Fruit fly (Drosophila melanogaster) whole organism, embryonic: Measurements from ENCODE around the gene SC35.

Experiments used
- Asciz ChIP-seq: fragments of 200-800 bp; sonication (Bioruptor generic); optimal IDR thresholded peaks from 2 replicates; lab custom pipeline; 2017; ENCODE audit warnings: missing biosample characterization, mild to moderate bottlenecking, missing genetic modification characterization, missing genetic modification reagents
- Atf6 ChIP-seq: fragments of 200-800 bp; sonication (Bioruptor generic); IDR thresholded peaks from 2 replicates; pipeline ENCODE4 v1.3.6; 2022; ENCODE audit warnings: missing biosample characterization, missing genetic modification characterization
- CG10147 ChIP-seq: fragments of 200-800 bp; sonication (Bioruptor generic); optimal IDR thresholded peaks from 2 replicates; lab custom pipeline; 2019; ENCODE audit warnings: missing biosample characterization, mild to moderate bottlenecking, missing genetic modification characterization, moderate library complexity
- CG10209 ChIP-seq: fragments of 200-800 bp; sonication (Bioruptor generic); optimal IDR thresholded peaks from 3 replicates; lab custom pipeline; 2017; ENCODE audit warnings: missing biosample characterization, mild to moderate bottlenecking, missing genetic modification characterization, missing genetic modification reagents
- CG13624 ChIP-seq: fragments of 200-800 bp; sonication (Bioruptor generic); optimal IDR thresholded peaks from 2 replicates; lab custom pipeline; 2016; ENCODE audit warnings: missing biosample characterization, missing genetic modification characterization
- CG14965 ChIP-seq: fragments of 200-800 bp; sonication (Bioruptor generic); optimal IDR thresholded peaks from 2 replicates; lab custom pipeline; 2016; ENCODE audit warnings: missing biosample characterization, missing genetic modification characterization, borderline replicate concordance
- CG1529 ChIP-seq: fragments of 200-800 bp; sonication (Bioruptor generic); optimal IDR thresholded peaks from 3 replicates; lab custom pipeline; 2018; ENCODE audit warnings: missing biosample characterization, missing genetic modification characterization
- CG1603 ChIP-seq: fragments of 200-800 bp; sonication (Bioruptor generic); optimal IDR thresholded peaks from 2 replicates; lab custom pipeline; 2019; ENCODE audit warnings: missing biosample characterization, mild to moderate bottlenecking, missing genetic modification characterization, moderate library complexity
- CG17612 ChIP-seq: fragments of 200-800 bp; sonication (Bioruptor generic); IDR thresholded peaks from 2 replicates; pipeline ENCODE4 v1.3.6; 2022; ENCODE audit warnings: missing biosample characterization, missing genetic modification characterization
- CG30403 ChIP-seq: fragments of 200-800 bp; sonication (Bioruptor generic); optimal IDR thresholded peaks from 3 replicates; lab custom pipeline; 2016; ENCODE audit warnings: missing biosample characterization, missing genetic modification characterization
- CG30431 ChIP-seq: fragments of 200-800 bp; sonication (Bioruptor generic); optimal IDR thresholded peaks from 2 replicates; lab custom pipeline; 2017; ENCODE audit warnings: missing biosample characterization, missing genetic modification characterization
- CG4328 ChIP-seq: fragments of 200-800 bp; sonication (Bioruptor generic); optimal IDR thresholded peaks from 3 replicates; lab custom pipeline; 2017; ENCODE audit warnings: missing biosample characterization, missing genetic modification reagents, missing genetic modification characterization
- CG6854 ChIP-seq: fragments of 200-800 bp; sonication (Bioruptor generic); optimal IDR thresholded peaks from 3 replicates; lab custom pipeline; 2017; ENCODE audit warnings: missing biosample characterization, mild to moderate bottlenecking, missing genetic modification characterization
- CG7372 ChIP-seq: fragments of 200-800 bp; sonication (Bioruptor generic); IDR thresholded peaks from 2 replicates; pipeline ENCODE4 v1.3.6; 2022; ENCODE audit warnings: missing biosample characterization, missing genetic modification characterization
- CG7745 ChIP-seq: fragments of 200-800 bp; sonication (Bioruptor generic); optimal IDR thresholded peaks from 2 replicates; lab custom pipeline; 2018; ENCODE audit warnings: missing biosample characterization, mild to moderate bottlenecking, missing genetic modification characterization, moderate library complexity
- CG7987 ChIP-seq: fragments of 200-800 bp; sonication (Bioruptor generic); optimal IDR thresholded peaks from 2 replicates; lab custom pipeline; 2018; ENCODE audit warnings: missing biosample characterization, mild to moderate bottlenecking, missing genetic modification characterization, moderate library complexity
- CG8281 ChIP-seq: fragments of 200-800 bp; sonication (Bioruptor generic); optimal IDR thresholded peaks from 2 replicates; lab custom pipeline; 2018; ENCODE audit warnings: missing biosample characterization, mild to moderate bottlenecking, missing genetic modification characterization, moderate library complexity
- CG8359 ChIP-seq: fragments of 200-800 bp; sonication (Bioruptor generic); optimal IDR thresholded peaks from 2 replicates; lab custom pipeline; 2017; ENCODE audit warnings: missing biosample characterization, mild to moderate bottlenecking, missing genetic modification characterization, borderline replicate concordance
- CG9215 ChIP-seq: fragments of 200-800 bp; sonication (Bioruptor generic); IDR thresholded peaks from 2 replicates; pipeline ENCODE4 v1.3.6; 2022; ENCODE audit warnings: missing biosample characterization, missing genetic modification characterization
- CG9437 ChIP-seq: fragments of 200-800 bp; sonication (Bioruptor generic); optimal IDR thresholded peaks from 2 replicates; lab custom pipeline; 2018; ENCODE audit warnings: missing biosample characterization, mild to moderate bottlenecking, missing genetic modification characterization
- CG9817 ChIP-seq: fragments of 200-800 bp; sonication (Bioruptor generic); optimal IDR thresholded peaks from 2 replicates; lab custom pipeline; 2018; ENCODE audit warnings: missing biosample characterization, mild to moderate bottlenecking, missing genetic modification characterization, moderate library complexity
- CG9932 ChIP-seq: fragments of 200-800 bp; sonication (Bioruptor generic); IDR thresholded peaks from 2 replicates; pipeline ENCODE4 v1.3.6; 2022; ENCODE audit warnings: missing biosample characterization, missing genetic modification characterization
- Chrac-16 ChIP-seq: fragments of 200-800 bp; sonication (Bioruptor generic); optimal IDR thresholded peaks from 3 replicates; lab custom pipeline; 2016; ENCODE audit warnings: missing biosample characterization, missing genetic modification characterization
- CrebB ChIP-seq: fragments of 200-800 bp; sonication (Bioruptor generic); optimal IDR thresholded peaks from 3 replicates; lab custom pipeline; 2018; ENCODE audit warnings: missing biosample characterization, mild to moderate bottlenecking, missing genetic modification characterization
- Dfd ChIP-seq, 2 experiments: fragments of >200 bp; optimal IDR thresholded peaks; 2 replicates each; lab custom pipeline; 2017; ENCODE audit warnings: missing biosample characterization in 2 of 2, missing genetic modification characterization in 2 of 2
- E2f1 ChIP-seq: fragments of 200-800 bp; sonication (Bioruptor generic); IDR thresholded peaks from 2 replicates; pipeline ENCODE4 v1.3.6; 2022; ENCODE audit warnings: missing biosample characterization, missing genetic modification characterization
- E2f2 ChIP-seq: fragments of 200-800 bp; sonication (Bioruptor generic); IDR thresholded peaks from 2 replicates; pipeline ENCODE4 v1.3.6; 2022; ENCODE audit warnings: missing biosample characterization, missing genetic modification characterization
- Elba2 ChIP-seq: fragments of 200-800 bp; sonication (Bioruptor generic); optimal IDR thresholded peaks from 3 replicates; lab custom pipeline; 2016; ENCODE audit warnings: missing biosample characterization, missing genetic modification characterization
- Lpt ChIP-seq: fragments of >200 bp; optimal IDR thresholded peaks from 2 replicates; lab custom pipeline; 2018; ENCODE audit warnings: missing biosample characterization, missing genetic modification characterization
- Mrtf ChIP-seq: fragments of 200-800 bp; sonication (Bioruptor generic); IDR thresholded peaks from 3 replicates; pipeline ENCODE4 v1.3.6; 2022; ENCODE audit warnings: missing biosample characterization, missing genetic modification characterization
- NfI ChIP-seq: fragments of 200-800 bp; sonication (Bioruptor generic); optimal IDR thresholded peaks from 3 replicates; lab custom pipeline; 2018; ENCODE audit warnings: missing biosample characterization, mild to moderate bottlenecking, missing genetic modification characterization, moderate library complexity
- Oaz ChIP-seq: fragments of 200-800 bp; sonication (Bioruptor generic); IDR thresholded peaks from 2 replicates; pipeline ENCODE4 v1.3.6; 2022; ENCODE audit warnings: missing biosample characterization, missing genetic modification characterization
- Trl ChIP-seq, 3 experiments: fragments of >200 bp in 2 of 3; fragments of 200-800 bp in 1 of 3; sonication (Bioruptor generic) in 1 of 3; optimal IDR thresholded peaks; 2 replicates in 1 of 3; 3 replicates in 2 of 3; lab custom pipeline; 2016 to 2017; ENCODE audit warnings: missing biosample characterization in 1 of 3, missing genetic modification characterization in 1 of 3
- ash1 ChIP-seq: fragments of 200-800 bp; sonication (Bioruptor generic); optimal IDR thresholded peaks from 2 replicates; lab custom pipeline; 2018; ENCODE audit warnings: missing biosample characterization, mild to moderate bottlenecking, missing genetic modification characterization
- cato ChIP-seq: fragments of 200-800 bp; sonication (Bioruptor generic); optimal IDR thresholded peaks from 2 replicates; lab custom pipeline; 2016; ENCODE audit warnings: missing biosample characterization, missing genetic modification characterization, borderline replicate concordance
- dati ChIP-seq: fragments of 200-800 bp; sonication (Bioruptor generic); IDR thresholded peaks from 2 replicates; pipeline ENCODE4 v1.3.6; 2022; ENCODE audit warnings: missing biosample characterization, missing genetic modification characterization
- dm ChIP-seq: fragments of 200-800 bp; sonication (Bioruptor generic); optimal IDR thresholded peaks from 3 replicates; lab custom pipeline; 2016; ENCODE audit warnings: missing biosample characterization, missing genetic modification characterization
- dysf ChIP-seq: fragments of 200-800 bp; sonication (Bioruptor generic); IDR thresholded peaks from 3 replicates; pipeline ENCODE4 v1.3.6; 2022; ENCODE audit warnings: missing biosample characterization, missing genetic modification characterization
- esg ChIP-seq: fragments of 200-800 bp; sonication (Bioruptor generic); conservative IDR thresholded peaks from 2 replicates; pipeline ENCODE4 v1.3.6; 2022; ENCODE audit warnings: missing biosample characterization, missing genetic modification characterization
- eve ChIP-seq, 2 experiments: fragments of >200 bp; optimal IDR thresholded peaks; 2 replicates each; lab custom pipeline; 2017; ENCODE audit warnings: missing biosample characterization in 2 of 2, missing genetic modification characterization in 2 of 2
- ewg ChIP-seq: fragments of 200-800 bp; sonication (Bioruptor generic); optimal IDR thresholded peaks from 3 replicates; lab custom pipeline; 2017; ENCODE audit warnings: mild to moderate bottlenecking, missing biosample characterization, missing genetic modification reagents, missing genetic modification characterization
- eyg ChIP-seq: fragments of 200-800 bp; sonication (Bioruptor generic); optimal IDR thresholded peaks from 3 replicates; lab custom pipeline; 2016; ENCODE audit warnings: missing biosample characterization, missing genetic modification characterization
- grn ChIP-seq: fragments of 200-800 bp; sonication (Bioruptor generic); optimal IDR thresholded peaks from 3 replicates; lab custom pipeline; 2017; ENCODE audit warnings: missing biosample characterization, missing genetic modification characterization
- otp ChIP-seq: fragments of 200-800 bp; sonication (Bioruptor generic); IDR thresholded peaks from 3 replicates; pipeline ENCODE4, ENCODE4 v1.3.6; 2022; ENCODE audit warnings: missing biosample characterization, missing genetic modification characterization
- pros ChIP-seq: fragments of 200-800 bp; sonication (Bioruptor generic); optimal IDR thresholded peaks from 3 replicates; lab custom pipeline; 2019; ENCODE audit warnings: missing biosample characterization, mild to moderate bottlenecking, missing genetic modification characterization, moderate library complexity
- repo ChIP-seq: fragments of 200-800 bp; sonication (Bioruptor generic); optimal IDR thresholded peaks from 2 replicates; lab custom pipeline; 2016; ENCODE audit warnings: missing biosample characterization, missing genetic modification characterization
- rib ChIP-seq: fragments of 200-800 bp; sonication (Bioruptor generic); IDR thresholded peaks from 2 replicates; pipeline ENCODE4 v1.3.6; 2022; ENCODE audit warnings: missing biosample characterization, missing genetic modification characterization
- sd ChIP-seq: fragments of 200-800 bp; sonication (Bioruptor generic); optimal IDR thresholded peaks from 3 replicates; lab custom pipeline; 2018; ENCODE audit warnings: missing biosample characterization, mild to moderate bottlenecking, missing genetic modification characterization, moderate library complexity
- sens ChIP-seq: fragments of 200-800 bp; sonication (Bioruptor generic); peaks from one replicate; lab custom pipeline; 2016; ENCODE audit warnings: missing biosample characterization, missing genetic modification characterization
- sob ChIP-seq: fragments of 200-800 bp; sonication (Bioruptor generic); IDR thresholded peaks from 2 replicates; pipeline ENCODE4 v1.3.6; 2022; ENCODE audit warnings: missing biosample characterization, missing genetic modification characterization
- sqz ChIP-seq: fragments of 200-800 bp; sonication (Bioruptor generic); optimal IDR thresholded peaks from 3 replicates; lab custom pipeline; 2018; ENCODE audit warnings: missing biosample characterization, mild to moderate bottlenecking, missing genetic modification characterization
- wdn ChIP-seq: fragments of 200-800 bp; sonication (Bioruptor generic); IDR thresholded peaks from 2 replicates; pipeline ENCODE4 v1.3.6; 2022; ENCODE audit warnings: missing biosample characterization, missing genetic modification characterization

SC35 gene

DNA sequence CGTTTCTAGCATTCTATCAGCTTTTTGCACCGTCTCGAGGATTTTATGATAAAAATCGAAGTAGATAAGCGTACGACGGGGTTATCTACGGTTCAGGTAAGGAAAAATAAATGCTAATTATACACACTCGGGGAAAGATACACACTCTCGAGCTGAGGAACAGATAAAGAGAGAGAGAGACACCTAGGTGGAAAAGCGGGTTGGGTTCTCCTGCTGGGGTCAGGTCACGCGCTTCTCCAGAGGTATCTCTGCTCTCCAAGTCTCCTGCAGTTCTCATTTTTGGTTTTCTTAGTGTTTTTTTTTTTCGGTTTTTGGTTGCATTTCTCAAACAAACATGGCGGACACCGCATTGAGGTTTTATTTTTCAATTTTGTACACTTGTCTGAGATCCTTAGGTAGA lies 25.4 kb upstream of the SC35 start (continued):
- TF ChIP-seq CG1529 (GFP tag; lab: Kevin White, UChicago) (no peak), CG4328 (GFP tag; lab: Kevin White, UChicago) (no peak), cato (GFP tag; lab: Kevin White, UChicago) (no peak), CG30403 (GFP tag; lab: Kevin White, UChicago) (no peak), repo (GFP tag; lab: Kevin White, UChicago) (no peak), CG13624 (GFP tag; lab: Kevin White, UChicago) (peak; percentile 12), Dfd (GFP tag; optimal IDR thresholded peaks at IDR 0.05; lab: Kevin White, UChicago) (no peak), Oaz (GFP tag; lab: Robert Waterston, UW) (no peak), otp (GFP tag; lab: Robert Waterston, UW) (no peak), pros (GFP tag; lab: Kevin White, UChicago) (peak; percentile 81), Mrtf (no peak), sob (no peak), Chrac-16 (GFP tag; lab: Kevin White, UChicago) (no peak), CG8281 (tag; lab: Kevin White, UChicago) (no peak), CG10209 (GFP tag; lab: Kevin White, UChicago) (no peak), CG10147 (GFP tag; lab: Kevin White, UChicago) (no peak), CrebB (no peak), dysf (GFP tag; lab: Robert Waterston, UW) (no peak), Asciz (GFP tag; lab: Kevin White, UChicago) (no peak), E2f1 (GFP tag; lab: Robert Waterston, UW) (no peak), sqz (peak; percentile 34), eyg (GFP tag; lab: Kevin White, UChicago) (no peak), Lpt (GFP tag; lab: Kevin White, UChicago) (no peak), ash1 (GFP tag; lab: Kevin White, UChicago) (no peak), CG8359 (GFP tag; lab: Kevin White, UChicago) (no peak), CG14965 (GFP tag; lab: Kevin White, UChicago) (no peak), ewg (GFP tag; lab: Kevin White, UChicago) (no peak), CG9932 (GFP tag; lab: Robert Waterston, UW) (0 out of 2 replicates have a peak, but pooled peaks have one; percentile 27), CG9215 (GFP tag; lab: Robert Waterston, UW) (no peak), sens (GFP tag; lab: Kevin White, UChicago) (no peak), CG7987 (GFP tag; lab: Kevin White, UChicago) (no peak), sd (tag; lab: Kevin White, UChicago) (no peak), CG7745 (tag; lab: Kevin White, UChicago) (no peak), eve (GFP tag; optimal IDR thresholded peaks at IDR 0.05; lab: Kevin White, UChicago) (no peak), CG9817 (tag; lab: Kevin White, UChicago) (no peak), CG17612 (no peak), wdn (GFP tag; lab: Robert Waterston, UW) (0 out of 2 replicates have a peak, but pooled peaks have one; percentile 3), CG30431 (GFP tag; lab: Kevin White, UChicago) (no peak), CG7372 (GFP tag; lab: Robert Waterston, UW) (no peak), Atf6 (GFP tag; lab: Robert Waterston, UW) (peak; percentile 47), dm (no peak), Trl (optimal IDR thresholded peaks at IDR 0.05; lab: Kevin White, UChicago) (peak; percentile 45 to 75), Trl (GFP tag; optimal IDR thresholded peaks at IDR 0.05; lab: Kevin White, UChicago) (no peak), CG1603 (tag; lab: Kevin White, UChicago) (no peak), NfI (GFP tag; lab: Kevin White, UChicago) (no peak), dati (GFP tag; lab: Robert Waterston, UW) (no peak), grn (GFP tag; lab: Kevin White, UChicago) (peak; percentile 2), esg (no peak), rib (GFP tag; lab: Robert Waterston, UW) (no peak), E2f2 (0 out of 2 replicates have a peak, but pooled peaks have one; percentile 6), CG9437 (no peak), Elba2 (GFP tag; lab: Kevin White, UChicago) (no peak), CG6854 (no peak)
